Fruit fly (Drosophila melanogaster): ENCODE results near the gene CG13671.

DNA sequence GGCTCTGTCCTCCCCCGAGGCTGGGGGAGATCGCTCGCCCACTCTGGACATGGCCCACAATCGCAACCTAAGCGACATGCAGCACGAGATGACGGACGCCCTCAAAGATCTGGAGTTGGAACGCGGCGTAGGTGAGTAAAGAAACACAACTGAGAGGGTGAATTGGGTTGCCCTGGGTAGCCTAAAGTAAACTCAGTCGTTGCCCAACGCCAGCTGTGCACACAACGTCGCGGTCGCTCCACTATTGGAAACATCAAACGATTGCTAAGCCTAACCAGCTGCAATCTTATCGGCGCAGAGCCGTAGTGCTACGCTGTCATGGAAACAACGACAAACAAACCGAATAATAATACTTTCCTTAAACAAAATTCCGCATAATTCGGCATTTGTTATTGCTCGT, 47.5 kb downstream of the CG13671 start:
- TF ChIP-seq fru (GFP tag; optimal IDR thresholded peaks at IDR 0.05): no peak
- no peak for TF ChIP-seq br (GFP tag; optimal IDR thresholded peaks at IDR 0.05)
- TF ChIP-seq psq (GFP tag; optimal IDR thresholded peaks at IDR 0.05): no peak
- TF ChIP-seq Hr78 (GFP tag; optimal IDR thresholded peaks at IDR 0.05): no peak
- TF ChIP-seq rgr (GFP tag; optimal IDR thresholded peaks at IDR 0.05): no peak
- TF ChIP-seq Abd-B (GFP tag; optimal IDR thresholded peaks at IDR 0.05): no peak
- peak; percentile 20 for TF ChIP-seq OdsH (GFP tag; optimal IDR thresholded peaks at IDR 0.05)
- TF ChIP-seq Hr83 (GFP tag; optimal IDR thresholded peaks at IDR 0.05; ENCODE audit: poor library complexity, severe bottlenecking): peak; percentile 80

All from whole organism, wandering third instar larva.